Worm (Caenorhabditis elegans) whole organism, young adult: ENCODE data around the gene drp-1.

ENCODE experiments used
- B0019.2 ChIP-seq: fragments of 200-800 bp; sonication (Bioruptor generic); conservative IDR thresholded peaks from 2 replicates; pipeline ENCODE4 v1.3.6; 2022; ENCODE audit warnings: missing genetic modification reagents, missing genetic modification characterization, missing compliant biosample characterization
- B0261.1 ChIP-seq: sonication (generic microtip); optimal IDR thresholded peaks from 2 replicates; lab custom pipeline; 2016; ENCODE audit warnings: mild to moderate bottlenecking, missing genetic modification characterization, moderate library complexity, missing compliant biosample characterization
- B0336.3 ChIP-seq: fragments of 200-800 bp; sonication (Bioruptor generic); IDR thresholded peaks from 2 replicates; pipeline ENCODE4 v1.3.6; 2022; ENCODE audit warnings: missing genetic modification characterization, missing compliant biosample characterization
- C06A6.2 ChIP-seq: fragments of 200-800 bp; sonication (Bioruptor generic); conservative IDR thresholded peaks from 2 replicates; pipeline ENCODE4 v1.3.6; 2022; ENCODE audit warnings: missing genetic modification characterization, missing compliant biosample characterization
- D2030.7 ChIP-seq: fragments of 200-800 bp; sonication (Bioruptor generic); IDR thresholded peaks from 2 replicates; pipeline ENCODE4 v1.3.6; 2022; ENCODE audit warnings: missing genetic modification reagents, missing genetic modification characterization, missing compliant biosample characterization
- F10E7.11 ChIP-seq: sonication (generic microtip); optimal IDR thresholded peaks from 2 replicates; lab custom pipeline; 2017; ENCODE audit warnings: mild to moderate bottlenecking, missing genetic modification characterization, moderate library complexity, missing compliant biosample characterization
- F23B12.7 ChIP-seq: sonication (generic microtip); optimal IDR thresholded peaks from 2 replicates; lab custom pipeline; 2017; ENCODE audit warnings: missing genetic modification characterization, mild to moderate bottlenecking, missing compliant biosample characterization, antibody characterized with exemption, moderate library complexity; ENCODE audit not compliant: insufficient read depth
- F33H1.4 ChIP-seq: fragments of 200-800 bp; sonication (Bioruptor generic); IDR thresholded peaks from 2 replicates; pipeline ENCODE4 v1.3.6; 2022; ENCODE audit warnings: missing genetic modification reagents, missing genetic modification characterization, missing compliant biosample characterization
- F37B4.10 ChIP-seq: fragments of 200-800 bp; sonication (Bioruptor generic); IDR thresholded peaks from 2 replicates; pipeline ENCODE4 v1.3.6; 2022; ENCODE audit warnings: missing genetic modification characterization, missing compliant biosample characterization
- F49E8.2 ChIP-seq: sonication (generic microtip); optimal IDR thresholded peaks from 3 replicates; lab custom pipeline; 2017; ENCODE audit warnings: missing genetic modification characterization, mild to moderate bottlenecking, missing compliant biosample characterization, antibody characterized with exemption, moderate library complexity; ENCODE audit not compliant: insufficient read depth
- F55B11.4 ChIP-seq: sonication (generic microtip); optimal IDR thresholded peaks from 2 replicates; lab custom pipeline; 2016; ENCODE audit warnings: missing compliant biosample characterization, missing genetic modification characterization, borderline replicate concordance; ENCODE audit not compliant: insufficient read depth
- K11D2.4 ChIP-seq: fragments of 200-800 bp; sonication (Bioruptor generic); IDR thresholded peaks from 2 replicates; pipeline ENCODE4 v1.3.6; 2022; ENCODE audit warnings: missing genetic modification reagents, missing genetic modification characterization, missing compliant biosample characterization
- ama-1 ChIP-seq, 3 experiments: fragments of 150-350 bp in 1 of 3; sonication (generic microtip) in 2 of 3; optimal IDR thresholded peaks; 2 replicates each; lab custom pipeline; 2014 to 2018; ENCODE audit warnings: missing biosample characterization in 2 of 3, missing genetic modification characterization in 2 of 3, missing genetic modification reagents in 2 of 3
- cebp-1 ChIP-seq, 2 experiments: fragments of 200-800 bp in 1 of 2; sonication (Bioruptor generic) in 1 of 2; sonication (generic microtip) in 1 of 2; IDR thresholded peaks in 1 of 2; optimal IDR thresholded peaks in 1 of 2; 2 replicates each; pipeline versions ENCODE4 v1.3.6 to Lab custom; 2017 to 2022; ENCODE audit warnings: missing compliant biosample characterization in 2 of 2, missing genetic modification characterization in 2 of 2, mild to moderate bottlenecking in 1 of 2, missing genetic modification reagents in 1 of 2, moderate library complexity in 1 of 2
- cebp-2 ChIP-seq: fragments of 200-800 bp; sonication (Bioruptor generic); IDR thresholded peaks from 2 replicates; pipeline ENCODE4 v1.3.6; 2022; ENCODE audit warnings: missing genetic modification characterization, missing compliant biosample characterization
- ceh-100 ChIP-seq: fragments of 200-800 bp; sonication (Bioruptor generic); IDR thresholded peaks from 2 replicates; pipeline ENCODE4 v1.3.6; 2022; ENCODE audit warnings: missing genetic modification reagents, missing genetic modification characterization, missing compliant biosample characterization
- ceh-27 ChIP-seq: fragments of 200-800 bp; sonication (Bioruptor generic); optimal IDR thresholded peaks from 2 replicates; lab custom pipeline; 2018; ENCODE audit warnings: mild to moderate bottlenecking, missing genetic modification characterization, moderate library complexity, missing compliant biosample characterization
- ceh-58 ChIP-seq: fragments of 200-800 bp; sonication (Bioruptor generic); IDR thresholded peaks from 2 replicates; pipeline ENCODE4 v1.3.6; 2022; ENCODE audit warnings: missing genetic modification characterization, missing compliant biosample characterization
- ceh-79 ChIP-seq: sonication (generic microtip); optimal IDR thresholded peaks from 2 replicates; lab custom pipeline; 2017; ENCODE audit warnings: mild to moderate bottlenecking, missing genetic modification characterization, missing compliant biosample characterization
- egl-18 ChIP-seq: fragments of 200-800 bp; sonication (Bioruptor generic); IDR thresholded peaks from 2 replicates; pipeline ENCODE4 v1.3.6; 2022; ENCODE audit warnings: missing genetic modification reagents, missing genetic modification characterization, missing compliant biosample characterization
- ekl-4 ChIP-seq: fragments of 200-800 bp; sonication (Bioruptor generic); IDR thresholded peaks from 2 replicates; pipeline ENCODE4 v1.3.6; 2022; ENCODE audit warnings: missing genetic modification reagents, missing genetic modification characterization, missing compliant biosample characterization
- ets-4 ChIP-seq: fragments of 200-800 bp; sonication (Bioruptor generic); optimal IDR thresholded peaks from 2 replicates; lab custom pipeline; 2018; ENCODE audit warnings: mild to moderate bottlenecking, missing genetic modification characterization, missing compliant biosample characterization
- hlh-12 ChIP-seq: sonication (generic microtip); optimal IDR thresholded peaks from 2 replicates; lab custom pipeline; 2016; ENCODE audit warnings: missing genetic modification characterization, missing compliant biosample characterization
- hlh-26 ChIP-seq: fragments of 200-800 bp; sonication (Bioruptor generic); conservative IDR thresholded peaks from 2 replicates; pipeline ENCODE4 v1.3.6; 2022; ENCODE audit warnings: missing genetic modification reagents, missing genetic modification characterization, missing compliant biosample characterization
- lag-1 ChIP-seq: fragments of 200-800 bp; sonication (Bioruptor generic); IDR thresholded peaks from 2 replicates; pipeline ENCODE4 v1.3.6; 2022; ENCODE audit warnings: missing genetic modification reagents, missing genetic modification characterization, missing compliant biosample characterization
- let-526 ChIP-seq: fragments of 200-800 bp; sonication (Bioruptor generic); IDR thresholded peaks from 2 replicates; pipeline ENCODE4 v1.3.6; 2022; ENCODE audit warnings: missing genetic modification reagents, missing genetic modification characterization, missing compliant biosample characterization
- let-607 ChIP-seq, 2 experiments: fragments of 200-800 bp in 1 of 2; sonication (Bioruptor generic) in 1 of 2; sonication (generic microtip) in 1 of 2; optimal IDR thresholded peaks; 2 replicates each; lab custom pipeline; 2016 to 2018; ENCODE audit warnings: mild to moderate bottlenecking in 2 of 2, missing compliant biosample characterization in 2 of 2, missing genetic modification characterization in 2 of 2, moderate library complexity in 2 of 2, missing genotype in 1 of 2
- lin-54 ChIP-seq: fragments of 200-800 bp; sonication (Bioruptor generic); optimal IDR thresholded peaks from 2 replicates; lab custom pipeline; 2018; ENCODE audit warnings: mild to moderate bottlenecking, missing genetic modification characterization, missing compliant biosample characterization
- madf-10 ChIP-seq: sonication (generic microtip); optimal IDR thresholded peaks from 2 replicates; lab custom pipeline; 2016; ENCODE audit warnings: mild to moderate bottlenecking, missing genetic modification characterization, missing compliant biosample characterization
- madf-8 ChIP-seq: fragments of 200-800 bp; sonication (Bioruptor generic); conservative IDR thresholded peaks from 2 replicates; pipeline ENCODE4 v1.3.6; 2022; ENCODE audit warnings: missing genetic modification reagents, missing genetic modification characterization, missing compliant biosample characterization
- nhr-120 ChIP-seq: fragments of 200-800 bp; sonication (Bioruptor generic); IDR thresholded peaks from 2 replicates; pipeline ENCODE4 v1.3.6; 2022; ENCODE audit warnings: missing genetic modification characterization, missing compliant biosample characterization
- nhr-80 ChIP-seq: sonication (generic microtip); optimal IDR thresholded peaks from 2 replicates; lab custom pipeline; 2016; ENCODE audit warnings: missing genetic modification characterization, missing compliant biosample characterization
- pbrm-1 ChIP-seq: fragments of 200-800 bp; sonication (Bioruptor generic); IDR thresholded peaks from 2 replicates; pipeline ENCODE4 v1.3.6; 2022; ENCODE audit warnings: missing genetic modification reagents, missing genetic modification characterization, missing compliant biosample characterization
- rec-8 ChIP-seq, 2 experiments: sonication (generic microtip); optimal IDR thresholded peaks; 2 replicates each; lab custom pipeline; 2016; ENCODE audit warnings: mild to moderate bottlenecking in 2 of 2, missing genetic modification characterization in 2 of 2, missing genetic modification reagents in 2 of 2, missing genotype in 2 of 2, missing biosample characterization in 1 of 2, missing compliant biosample characterization in 1 of 2, moderate library complexity in 1 of 2
- repo-1 ChIP-seq: sonication (generic microtip); optimal IDR thresholded peaks from 2 replicates; lab custom pipeline; 2017; ENCODE audit warnings: mild to moderate bottlenecking, missing genetic modification characterization, missing compliant biosample characterization
- sea-2 ChIP-seq: fragments of 200-800 bp; sonication (Bioruptor generic); IDR thresholded peaks from 2 replicates; pipeline ENCODE4 v1.3.6; 2022; ENCODE audit warnings: missing genetic modification characterization, missing compliant biosample characterization
- snpc-1.1 ChIP-seq: sonication (generic microtip); optimal IDR thresholded peaks from 2 replicates; lab custom pipeline; 2017; ENCODE audit warnings: missing genetic modification characterization, mild to moderate bottlenecking, missing compliant biosample characterization, antibody characterized with exemption, moderate library complexity, missing genotype, missing genetic modification reagents; ENCODE audit not compliant: insufficient read depth
- snpc-3.4 ChIP-seq: sonication (generic microtip); optimal IDR thresholded peaks from 2 replicates; lab custom pipeline; 2017; ENCODE audit warnings: missing genetic modification characterization, mild to moderate bottlenecking, missing compliant biosample characterization, antibody characterized with exemption, moderate library complexity, missing genotype, missing genetic modification reagents
- snpc-4 ChIP-seq, 5 experiments: fragments of 150-350 bp in 1 of 5; sonication (generic microtip) in 4 of 5; optimal IDR thresholded peaks; 2 replicates each; lab custom pipeline; 2014 to 2018; ENCODE audit warnings: missing genetic modification characterization in 5 of 5, missing biosample characterization in 3 of 5, antibody characterized with exemption in 2 of 5, mild to moderate bottlenecking in 2 of 5, missing compliant biosample characterization in 2 of 5, missing genotype in 2 of 5, moderate library complexity in 2 of 5, missing genetic modification reagents in 1 of 5
- somi-1 ChIP-seq: fragments of 200-800 bp; sonication (Bioruptor generic); optimal IDR thresholded peaks from 2 replicates; lab custom pipeline; 2018; ENCODE audit warnings: mild to moderate bottlenecking, missing genetic modification characterization, missing compliant biosample characterization
- tlf-1 ChIP-seq: fragments of 200-800 bp; sonication (Bioruptor generic); optimal IDR thresholded peaks from 2 replicates; lab custom pipeline; 2018; ENCODE audit warnings: mild to moderate bottlenecking, missing genetic modification characterization, missing compliant biosample characterization
- unc-130 ChIP-seq: sonication (generic microtip); optimal IDR thresholded peaks from 2 replicates; lab custom pipeline; 2016; ENCODE audit warnings: missing genetic modification reagents, missing genetic modification characterization, missing compliant biosample characterization
- unc-62 ChIP-seq: fragments of 150-350 bp; optimal IDR thresholded peaks from 2 replicates; lab custom pipeline; 2014; ENCODE audit warnings: missing biosample characterization, missing genetic modification reagents, missing genetic modification characterization
- xnd-1 ChIP-seq: sonication (generic microtip); optimal IDR thresholded peaks from 2 replicates; lab custom pipeline; 2016; ENCODE audit warnings: missing genotype, missing genetic modification reagents, missing genetic modification characterization, missing compliant biosample characterization
- zfh-2 ChIP-seq: fragments of 200-800 bp; sonication (Bioruptor generic); conservative IDR thresholded peaks from 2 replicates; pipeline ENCODE4 v1.3.6; 2022; ENCODE audit warnings: missing genetic modification reagents, missing genetic modification characterization, missing compliant biosample characterization
- ztf-6 ChIP-seq: fragments of 200-800 bp; sonication (Bioruptor generic); IDR thresholded peaks from 2 replicates; pipeline ENCODE4 v1.3.6; 2022; ENCODE audit warnings: missing genetic modification reagents, missing genetic modification characterization, missing compliant biosample characterization

Gene drp-1

ce11 chrIV:5541285-5541684 is 3.0 kb downstream of the drp-1 start, which contains the start of gene tebp-2 (continued):
- TF ChIP-seq cebp-1 (GFP tag; IDR thresholded peaks at IDR 0.05; lab: Robert Waterston, UW) (no peak), cebp-1 (tag; optimal IDR thresholded peaks at IDR 0.05; lab: Kevin White, UChicago) (peak; percentile 41), snpc-1.1 (tag; lab: Kevin White, UChicago) (peak; percentile 42), lag-1 (GFP tag; lab: Robert Waterston, UW) (no peak), B0336.3 (GFP tag; lab: Robert Waterston, UW) (peak; percentile 82), pbrm-1 (GFP tag; lab: Robert Waterston, UW) (no peak), xnd-1 (tag; lab: Kevin White, UChicago) (peak; percentile 55), snpc-3.4 (tag; lab: Kevin White, UChicago) (peak; percentile 90), B0019.2 (GFP tag; lab: Robert Waterston, UW) (peak; percentile 64; the same call in 1 of the 2 replicates), sea-2 (GFP tag; lab: Robert Waterston, UW) (no peak), somi-1 (GFP tag; lab: Kevin White, UChicago) (no peak), madf-10 (tag; lab: Kevin White, UChicago) (no peak), K11D2.4 (GFP tag; lab: Robert Waterston, UW) (no peak), C06A6.2 (GFP tag; lab: Robert Waterston, UW) (no peak), tlf-1 (peak; percentile 68), D2030.7 (GFP tag; lab: Robert Waterston, UW) (peak; percentile 78), rec-8 (tag; optimal IDR thresholded peaks at IDR 0.05; lab: Kevin White, UChicago) (peak in 1 of 2 experiments; percentile 43), B0261.1 (tag; lab: Kevin White, UChicago) (no peak), ceh-100 (peak; percentile 51; the same call in 1 of the 2 replicates), madf-8 (GFP tag; lab: Robert Waterston, UW) (peak; percentile 40; the same call in 1 of the 2 replicates), cebp-2 (GFP tag; lab: Robert Waterston, UW) (no peak), ceh-27 (no peak), F55B11.4 (tag; lab: Kevin White, UChicago) (no peak), zfh-2 (GFP tag; lab: Robert Waterston, UW) (no peak), unc-62 (GFP tag; lab: Kevin White, UChicago) (no peak), egl-18 (GFP tag; lab: Robert Waterston, UW) (no peak), F33H1.4 (GFP tag; lab: Robert Waterston, UW) (peak; percentile 64), F10E7.11 (tag; lab: Kevin White, UChicago) (no peak), lin-54 (GFP tag; lab: Kevin White, UChicago) (peak; percentile 53), let-526 (GFP tag; lab: Robert Waterston, UW) (no peak), ets-4 (GFP tag; lab: Kevin White, UChicago) (no peak), F49E8.2 (peak; percentile 79), F37B4.10 (GFP tag; lab: Robert Waterston, UW) (no peak), ztf-6 (GFP tag; lab: Robert Waterston, UW) (no peak), ekl-4 (GFP tag; lab: Robert Waterston, UW) (peak; percentile 86), hlh-26 (GFP tag; lab: Robert Waterston, UW) (no peak), ama-1 (optimal IDR thresholded peaks at IDR 0.05; lab: Kevin White, UChicago) (no peak), ama-1 (GFP tag; optimal IDR thresholded peaks at IDR 0.05; lab: Kevin White, UChicago) (no peak), let-607 (tag; optimal IDR thresholded peaks at IDR 0.05; lab: Kevin White, UChicago) (no peak), nhr-120 (GFP tag; lab: Robert Waterston, UW) (no peak), snpc-4 (GFP tag; optimal IDR thresholded peaks at IDR 0.05; lab: Kevin White, UChicago) (peak; percentile 69), snpc-4 (tag; optimal IDR thresholded peaks at IDR 0.05; lab: Kevin White, UChicago) (peak; percentile 65 to 93 (median 88)), unc-130 (peak; percentile 30), hlh-12 (no peak), ceh-58 (no peak), nhr-80 (no peak), F23B12.7 (tag; lab: Kevin White, UChicago) (no peak), ceh-79 (peak; percentile 31), repo-1 (tag; lab: Kevin White, UChicago) (peak; percentile 60)
